Worm (Caenorhabditis elegans): Measurements from ENCODE around the gene best-5.

ce11 chrIII:9731313-9731912 is 41.4 kb upstream of the best-5 start:
- TF ChIP-seq him-1 (tag; optimal IDR thresholded peaks at IDR 0.05): no peak
- no peak for TF ChIP-seq dao-5 (tag; optimal IDR thresholded peaks at IDR 0.05)
